Fruit fly (Drosophila melanogaster): ENCODE results near the gene CG4907.

dm6 chr3R:22684948-22685253 is 25.7 kb downstream of the CG4907 start:
- TF ChIP-seq Hr78 (GFP tag; optimal IDR thresholded peaks at IDR 0.05) (no peak), sage (GFP tag; optimal IDR thresholded peaks at IDR 0.05) (no peak), CG32264 (GFP tag; optimal IDR thresholded peaks at IDR 0.05) (no peak), psq (GFP tag; optimal IDR thresholded peaks at IDR 0.05) (no peak), CG9705 (GFP tag; optimal IDR thresholded peaks at IDR 0.05) (no peak), rgr (GFP tag; optimal IDR thresholded peaks at IDR 0.05) (no peak)

Data from whole organism, wandering third instar larva.